Worm (Caenorhabditis elegans) whole organism, L1 larva: ENCODE results near the gene cmtr-2.

ENCODE experiments used
- C04F5.9 ChIP-seq: sonication (generic microtip); optimal IDR thresholded peaks from 2 replicates; lab custom pipeline; 2016; ENCODE audit warnings: missing genetic modification characterization, missing compliant biosample characterization
- C34B4.2 ChIP-seq: sonication (generic microtip); optimal IDR thresholded peaks from 2 replicates; lab custom pipeline; 2017; ENCODE audit warnings: mild to moderate bottlenecking, missing genetic modification characterization, missing compliant biosample characterization
- F16B12.6 ChIP-seq: fragments of 150-350 bp; optimal IDR thresholded peaks from 2 replicates; lab custom pipeline; 2014; ENCODE audit warnings: missing biosample characterization, missing genetic modification characterization
- alr-1 ChIP-seq: fragments of 200-800 bp; sonication (Bioruptor generic); optimal IDR thresholded peaks from 2 replicates; lab custom pipeline; 2018; ENCODE audit warnings: borderline replicate concordance, mild to moderate bottlenecking, missing genetic modification characterization, missing compliant biosample characterization
- aly-2 ChIP-seq: fragments of 150-350 bp; optimal IDR thresholded peaks from 2 replicates; lab custom pipeline; 2014; ENCODE audit warnings: missing biosample characterization, missing genetic modification characterization
- ama-1 ChIP-seq: fragments of 150-350 bp; optimal IDR thresholded peaks from 2 replicates; lab custom pipeline; 2014
- blmp-1 ChIP-seq: fragments of 150-350 bp; optimal IDR thresholded peaks from 2 replicates; lab custom pipeline; 2014; ENCODE audit warnings: missing biosample characterization, missing genetic modification characterization
- ceh-63 ChIP-seq: fragments of 200-800 bp; sonication (Bioruptor generic); optimal IDR thresholded peaks from 2 replicates; lab custom pipeline; 2018; ENCODE audit warnings: mild to moderate bottlenecking, missing genetic modification characterization, missing compliant biosample characterization
- ceh-8 ChIP-seq: fragments of 200-800 bp; sonication (Bioruptor generic); optimal IDR thresholded peaks from 2 replicates; lab custom pipeline; 2018; ENCODE audit warnings: mild to moderate bottlenecking, missing genetic modification characterization, moderate library complexity, missing compliant biosample characterization
- ceh-82 ChIP-seq, 3 experiments: fragments of 150-350 bp in 1 of 3; sonication (generic microtip) in 2 of 3; optimal IDR thresholded peaks; 2 replicates each; lab custom pipeline; 2014 to 2017; ENCODE audit warnings: missing biosample characterization in 3 of 3, missing genetic modification characterization in 3 of 3
- ceh-90 ChIP-seq: sonication (generic microtip); optimal IDR thresholded peaks from 2 replicates; lab custom pipeline; 2016; ENCODE audit warnings: missing genetic modification characterization, missing compliant biosample characterization
- ces-1 ChIP-seq: fragments of 150-350 bp; optimal IDR thresholded peaks from 2 replicates; lab custom pipeline; 2014; ENCODE audit warnings: missing biosample characterization, missing genetic modification reagents, missing genetic modification characterization
- efl-1 ChIP-seq, 4 experiments: fragments of 150-350 bp; optimal IDR thresholded peaks in 3 of 4; peaks in 1 of 4; 1 replicate in 1 of 4; 2 replicates in 3 of 4; lab custom pipeline; 2014; ENCODE audit warnings: missing biosample characterization in 2 of 4, missing genetic modification characterization in 2 of 4, missing genetic modification reagents in 2 of 4
- efl-3 ChIP-seq: fragments of 200-800 bp; sonication (Bioruptor generic); optimal IDR thresholded peaks from 2 replicates; lab custom pipeline; 2018; ENCODE audit warnings: mild to moderate bottlenecking, missing genetic modification characterization, missing compliant biosample characterization
- egl-13 ChIP-seq: sonication (generic microtip); optimal IDR thresholded peaks from 2 replicates; lab custom pipeline; 2016; ENCODE audit warnings: missing genotype, missing genetic modification reagents, missing genetic modification characterization, missing compliant biosample characterization
- elt-2 ChIP-seq: sonication (generic microtip); optimal IDR thresholded peaks from 2 replicates; lab custom pipeline; 2016; ENCODE audit warnings: missing genetic modification characterization, mild to moderate bottlenecking, inconsistent platforms, missing compliant biosample characterization, missing genetic modification reagents
- elt-3 ChIP-seq, 6 experiments: fragments of 150-350 bp in 1 of 6; sonication (generic microtip); optimal IDR thresholded peaks; 2 replicates each; lab custom pipeline; 2017 to 2018; ENCODE audit warnings: missing biosample characterization in 6 of 6, missing genetic modification characterization in 6 of 6, inconsistent platforms in 1 of 6
- ets-5 ChIP-seq: fragments of 200-800 bp; sonication (Bioruptor generic); IDR thresholded peaks from 2 replicates; pipeline ENCODE4 v1.3.6; 2022; ENCODE audit warnings: missing genetic modification characterization, missing compliant biosample characterization
- fkh-4 ChIP-seq: sonication (generic microtip); optimal IDR thresholded peaks from 2 replicates; lab custom pipeline; 2016; ENCODE audit warnings: missing compliant biosample characterization, missing genetic modification characterization, borderline replicate concordance
- fkh-8 ChIP-seq: sonication (generic microtip); optimal IDR thresholded peaks from 2 replicates; lab custom pipeline; 2016; ENCODE audit warnings: mild to moderate bottlenecking, missing genetic modification characterization, missing compliant biosample characterization
- grh-1 ChIP-seq: fragments of 200-800 bp; sonication (Bioruptor generic); IDR thresholded peaks from 2 replicates; pipeline ENCODE4 v1.3.6; 2022; ENCODE audit warnings: missing genetic modification reagents, missing genetic modification characterization, missing compliant biosample characterization
- hlh-17 ChIP-seq: fragments of 200-800 bp; sonication (Bioruptor generic); optimal IDR thresholded peaks from 2 replicates; lab custom pipeline; 2018; ENCODE audit warnings: missing genetic modification characterization, mild to moderate bottlenecking, missing compliant biosample characterization, moderate library complexity, borderline replicate concordance
- hlh-4 ChIP-seq: sonication (generic microtip); optimal IDR thresholded peaks from 2 replicates; lab custom pipeline; 2016; ENCODE audit warnings: mild to moderate bottlenecking, missing genetic modification characterization, missing compliant biosample characterization
- hpl-2 ChIP-seq: fragments of 150-350 bp; optimal IDR thresholded peaks from 2 replicates; lab custom pipeline; 2014; ENCODE audit warnings: missing biosample characterization, missing genetic modification reagents, missing genetic modification characterization
- jun-1 ChIP-seq: fragments of 150-350 bp; optimal IDR thresholded peaks from 2 replicates; lab custom pipeline; 2014; ENCODE audit warnings: missing biosample characterization, missing genetic modification reagents, missing genetic modification characterization
- lin-13 ChIP-seq: fragments of 150-350 bp; optimal IDR thresholded peaks from 2 replicates; lab custom pipeline; 2014; ENCODE audit warnings: missing biosample characterization, missing genetic modification reagents, missing genetic modification characterization
- lin-14 ChIP-seq: fragments of 200-800 bp; sonication (Bioruptor generic); optimal IDR thresholded peaks from 2 replicates; lab custom pipeline; 2018; ENCODE audit warnings: mild to moderate bottlenecking, missing genetic modification characterization, moderate library complexity, missing compliant biosample characterization
- lir-3 ChIP-seq: sonication (generic microtip); optimal IDR thresholded peaks from 2 replicates; lab custom pipeline; 2016; ENCODE audit warnings: mild to moderate bottlenecking, missing genetic modification characterization, moderate library complexity, missing compliant biosample characterization; ENCODE audit not compliant: poor library complexity
- lsy-2 ChIP-seq, 2 experiments: fragments of 150-350 bp; optimal IDR thresholded peaks; 2 replicates each; lab custom pipeline; 2014; ENCODE audit warnings: missing biosample characterization in 2 of 2, missing genetic modification characterization in 2 of 2
- mdl-1 ChIP-seq, 2 experiments: fragments of 150-350 bp; optimal IDR thresholded peaks; 2 replicates each; lab custom pipeline; 2014 to 2017; ENCODE audit warnings: missing biosample characterization in 2 of 2, missing genetic modification characterization in 2 of 2, inconsistent platforms in 1 of 2
- nhr-11 ChIP-seq: fragments of 150-350 bp; optimal IDR thresholded peaks from 2 replicates; lab custom pipeline; 2014; ENCODE audit warnings: missing biosample characterization, missing genetic modification characterization
- nhr-19 ChIP-seq: fragments of 200-800 bp; sonication (Bioruptor generic); conservative IDR thresholded peaks from 2 replicates; pipeline ENCODE4 v1.3.6; 2022; ENCODE audit warnings: missing genetic modification characterization, missing compliant biosample characterization
- nhr-237 ChIP-seq: fragments of 150-350 bp; optimal IDR thresholded peaks from 2 replicates; lab custom pipeline; 2014; ENCODE audit warnings: missing biosample characterization, missing genetic modification characterization
- nhr-47 ChIP-seq: sonication (generic microtip); optimal IDR thresholded peaks from 2 replicates; lab custom pipeline; 2016; ENCODE audit warnings: mild to moderate bottlenecking, missing genetic modification characterization, moderate library complexity, missing compliant biosample characterization
- nhr-76 ChIP-seq: sonication (generic microtip); optimal IDR thresholded peaks from 2 replicates; lab custom pipeline; 2017; ENCODE audit warnings: missing biosample characterization, missing genetic modification characterization
- nhr-84 ChIP-seq: sonication (generic microtip); optimal IDR thresholded peaks from 2 replicates; lab custom pipeline; 2017; ENCODE audit warnings: missing biosample characterization, missing genetic modification characterization
- nhr-85 ChIP-seq: sonication (generic microtip); peaks from one replicate; lab custom pipeline; 2016; ENCODE audit warnings: missing genetic modification characterization, inconsistent platforms, missing compliant biosample characterization
- pax-3 ChIP-seq: fragments of 200-800 bp; sonication (Bioruptor generic); optimal IDR thresholded peaks from 2 replicates; lab custom pipeline; 2018; ENCODE audit warnings: mild to moderate bottlenecking, missing genetic modification characterization, moderate library complexity, missing compliant biosample characterization
- skn-1 ChIP-seq: fragments of 150-350 bp; optimal IDR thresholded peaks from 2 replicates; lab custom pipeline; 2014; ENCODE audit warnings: missing biosample characterization, missing genetic modification characterization
- sptf-1 ChIP-seq: fragments of 150-350 bp; optimal IDR thresholded peaks from 2 replicates; lab custom pipeline; 2014; ENCODE audit warnings: missing biosample characterization, missing genetic modification characterization
- tbx-2 ChIP-seq: sonication (generic microtip); optimal IDR thresholded peaks from 2 replicates; lab custom pipeline; 2016; ENCODE audit warnings: missing genetic modification characterization, missing compliant biosample characterization
- unc-62 ChIP-seq: fragments of 150-350 bp; optimal IDR thresholded peaks from 2 replicates; lab custom pipeline; 2014; ENCODE audit warnings: missing biosample characterization, missing genetic modification reagents, missing genetic modification characterization
- unc-86 ChIP-seq: sonication (generic microtip); optimal IDR thresholded peaks from 2 replicates; lab custom pipeline; 2016; ENCODE audit warnings: missing genetic modification characterization, missing compliant biosample characterization
- zip-4 ChIP-seq: fragments of 200-800 bp; sonication (Bioruptor generic); optimal IDR thresholded peaks from 2 replicates; lab custom pipeline; 2018; ENCODE audit warnings: mild to moderate bottlenecking, missing genetic modification characterization, moderate library complexity, missing compliant biosample characterization
- ztf-11 ChIP-seq, 2 experiments: sonication (generic microtip); optimal IDR thresholded peaks; 2 replicates each; lab custom pipeline; 2016 to 2017; ENCODE audit warnings: missing genetic modification characterization in 2 of 2, missing biosample characterization in 1 of 2, missing compliant biosample characterization in 1 of 2

The cmtr-2 gene

DNA sequence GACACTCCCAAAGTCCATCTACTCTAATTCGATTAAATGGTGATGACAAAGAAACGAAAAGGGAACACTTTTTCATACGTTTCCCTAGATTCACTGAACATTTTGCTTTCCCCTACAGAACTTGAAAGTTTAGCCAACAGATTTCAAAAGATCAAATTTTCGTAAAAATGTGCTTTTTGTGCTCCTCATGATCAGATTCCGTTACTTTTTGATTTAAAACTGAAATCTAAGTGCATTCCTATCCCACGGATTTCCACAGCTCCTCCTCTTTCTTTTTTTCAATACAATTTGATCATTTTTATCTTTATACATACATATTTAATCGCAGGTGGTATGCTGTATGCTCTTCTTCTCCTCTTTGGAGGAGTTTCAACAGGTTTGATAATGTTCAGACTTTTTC, 27.6 kb upstream of the cmtr-2 start, which contains the start of gene ddo-3:
Gene ddo-3, plus strand, starts transcription at position 301 of the 400 bp plus-strand sequence.
- no peak for TF ChIP-seq C04F5.9 (tag; lab: Kevin White, UChicago)
- no peak for TF ChIP-seq lin-14 (GFP tag; lab: Kevin White, UChicago)
- no peak for TF ChIP-seq lir-3 (tag; lab: Kevin White, UChicago)
- no peak for TF ChIP-seq ceh-82 (tag; optimal IDR thresholded peaks at IDR 0.05; lab: Kevin White, UChicago)
- TF ChIP-seq ceh-63 (GFP tag; lab: Kevin White, UChicago), result no peak
- no peak for TF ChIP-seq nhr-11 (tag; lab: Kevin White, UChicago)
- TF ChIP-seq, all 84 proteins: peak for 0

DNA sequence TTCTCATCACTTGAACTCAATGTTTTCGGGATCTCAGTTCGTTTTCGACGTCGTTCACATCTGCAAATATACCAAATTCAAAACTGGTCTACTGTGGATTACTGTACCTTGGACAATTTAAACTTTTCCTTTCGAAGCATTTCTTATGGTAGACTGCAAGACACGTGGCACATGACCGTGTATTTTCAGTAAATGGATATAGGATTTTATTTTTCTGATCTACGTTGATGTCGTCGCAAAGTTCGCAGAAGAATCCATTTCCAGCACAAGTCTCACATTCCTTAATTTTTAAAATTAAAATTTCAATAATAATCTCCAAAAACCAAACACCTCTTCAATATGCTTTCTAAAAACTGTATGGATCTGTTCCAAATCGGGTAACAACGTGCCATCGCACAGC, 25.7 kb upstream of the cmtr-2 start:
- TF ChIP-seq ztf-11 (tag; optimal IDR thresholded peaks at IDR 0.05; lab: Kevin White, UChicago), result no peak
- TF ChIP-seq elt-2 (tag; lab: Kevin White, UChicago), result no peak
- no peak for TF ChIP-seq elt-3 (tag; optimal IDR thresholded peaks at IDR 0.05; lab: Kevin White, UChicago)
- TF ChIP-seq ceh-90 (tag; lab: Kevin White, UChicago), result no peak
- no peak for TF ChIP-seq ces-1 (GFP tag; lab: Kevin White, UChicago)
- no peak for TF ChIP-seq sptf-1 (tag; lab: Kevin White, UChicago)
- no peak for TF ChIP-seq unc-62 (GFP tag; lab: Kevin White, UChicago)
- TF ChIP-seq C04F5.9 (tag; lab: Kevin White, UChicago), result no peak
- TF ChIP-seq nhr-76, result no peak
- no peak for TF ChIP-seq C34B4.2
- no peak for TF ChIP-seq fkh-4 (tag; lab: Kevin White, UChicago)
- no peak for TF ChIP-seq ceh-82 (tag; optimal IDR thresholded peaks at IDR 0.05; lab: Kevin White, UChicago)
- no peak for TF ChIP-seq jun-1 (tag; lab: Kevin White, UChicago)
- no peak for TF ChIP-seq ets-5 (GFP tag; lab: Robert Waterston, UW)
- no peak for TF ChIP-seq F16B12.6 (tag; lab: Kevin White, UChicago)
- TF ChIP-seq nhr-237 (tag; lab: Kevin White, UChicago), result no peak
- TF ChIP-seq zip-4, result no peak
- TF ChIP-seq efl-3 (GFP tag; lab: Kevin White, UChicago), result no peak

DNA sequence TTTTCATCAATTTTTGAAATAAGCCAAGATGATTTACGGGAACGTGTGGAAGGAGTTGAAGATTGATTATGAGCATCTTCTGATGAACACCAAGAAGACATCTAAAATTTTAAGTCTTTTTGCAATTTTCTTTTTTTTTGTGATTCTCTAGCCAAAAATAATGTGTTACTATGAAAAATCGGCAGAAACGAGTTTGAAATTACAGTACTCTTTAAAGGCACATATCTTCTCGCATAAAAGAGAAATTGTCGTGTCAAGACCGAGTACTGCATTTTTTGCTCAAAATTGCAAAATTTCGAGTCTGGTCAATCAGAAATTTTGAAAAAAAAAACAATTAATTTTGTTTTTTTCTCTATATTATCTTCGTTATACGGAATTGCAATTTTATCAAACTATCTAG, 23.1 kb upstream of the cmtr-2 start, which contains the start of gene F20H11.1:
Gene F20H11.1, minus strand, starts transcription at position 101 of the 400 bp plus-strand sequence.
- TF ChIP-seq lin-13 (GFP tag; lab: Kevin White, UChicago) (no peak), ces-1 (GFP tag; lab: Kevin White, UChicago) (no peak), nhr-85 (tag; lab: Kevin White, UChicago) (peak; percentile 5), unc-62 (GFP tag; lab: Kevin White, UChicago) (no peak), efl-1 (optimal IDR thresholded peaks at IDR 0.05; lab: Kevin White, UChicago) (no peak), efl-1 (GFP tag; optimal IDR thresholded peaks at IDR 0.05 in 1 of 2; lab: Kevin White, UChicago) (peak in 1 of 2 experiments; percentile 63), ama-1 (lab: Kevin White, UChicago) (no peak), alr-1 (tag; lab: Kevin White, UChicago) (no peak), grh-1 (GFP tag; lab: Robert Waterston, UW) (no peak), fkh-8 (no peak), mdl-1 (tag; optimal IDR thresholded peaks at IDR 0.05; lab: Kevin White, UChicago) (no peak), nhr-84 (tag; lab: Kevin White, UChicago) (no peak), pax-3 (tag; lab: Kevin White, UChicago) (no peak), ceh-8 (GFP tag; lab: Kevin White, UChicago) (no peak), blmp-1 (tag; lab: Kevin White, UChicago) (no peak), tbx-2 (tag; lab: Kevin White, UChicago) (no peak)

DNA sequence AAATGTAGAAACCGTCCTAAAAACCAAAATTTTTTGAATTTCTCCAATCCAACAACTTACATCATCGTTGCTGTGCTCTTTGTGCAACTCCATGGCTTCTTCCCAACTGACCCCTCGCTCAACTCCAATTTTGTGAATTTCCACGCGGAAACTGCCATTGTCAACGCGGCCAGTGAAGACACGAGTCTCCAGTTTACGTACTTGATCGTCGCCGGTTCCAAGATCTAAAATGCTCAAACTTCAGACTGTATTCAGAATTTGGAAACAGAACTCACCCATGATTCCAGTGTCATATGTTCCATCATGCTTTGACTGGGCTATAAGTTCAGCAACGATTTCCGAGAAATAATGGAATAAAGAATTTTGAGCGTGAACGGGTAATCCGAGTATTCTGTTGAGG, 21.1 kb upstream of the cmtr-2 start:
- TF ChIP-seq unc-86 (tag; lab: Kevin White, UChicago) (no peak), skn-1 (tag; lab: Kevin White, UChicago) (no peak), aly-2 (no peak), hlh-4 (tag; lab: Kevin White, UChicago) (no peak), lsy-2 (tag; optimal IDR thresholded peaks at IDR 0.05; lab: Kevin White, UChicago) (no peak), nhr-19 (no peak), lin-14 (GFP tag; lab: Kevin White, UChicago) (no peak), hpl-2 (GFP tag; lab: Kevin White, UChicago) (no peak), nhr-84 (tag; lab: Kevin White, UChicago) (no peak), F16B12.6 (tag; lab: Kevin White, UChicago) (no peak), nhr-47 (tag; lab: Kevin White, UChicago) (no peak), egl-13 (tag; lab: Kevin White, UChicago) (no peak), hlh-17 (no peak)
